Fruit fly (Drosophila melanogaster) whole organism, embryonic: ENCODE results near the gene NimB5.

ENCODE experiments used
- Abd-B ChIP-seq: fragments of 200-800 bp; sonication (Bioruptor generic); optimal IDR thresholded peaks from 2 replicates; lab custom pipeline; 2018; ENCODE audit warnings: missing biosample characterization, mild to moderate bottlenecking, missing genetic modification characterization, moderate library complexity
- Adf1 ChIP-seq: fragments of 200-800 bp; sonication (Bioruptor generic); IDR thresholded peaks from 2 replicates; pipeline ENCODE4 v1.3.6; 2022; ENCODE audit warnings: missing biosample characterization, missing genetic modification characterization
- Asciz ChIP-seq: fragments of 200-800 bp; sonication (Bioruptor generic); optimal IDR thresholded peaks from 2 replicates; lab custom pipeline; 2017; ENCODE audit warnings: missing biosample characterization, mild to moderate bottlenecking, missing genetic modification characterization, missing genetic modification reagents
- BEAF-32 ChIP-seq: fragments of 200-800 bp; sonication (Bioruptor generic); optimal IDR thresholded peaks from 3 replicates; lab custom pipeline; 2017; ENCODE audit warnings: missing biosample characterization, missing genetic modification characterization, mild to moderate bottlenecking, moderate library complexity, missing genetic modification reagents
- CG11456 ChIP-seq: fragments of 200-800 bp; sonication (Bioruptor generic); IDR thresholded peaks from 3 replicates; pipeline ENCODE4 v1.3.6; 2022; ENCODE audit warnings: missing biosample characterization, missing genetic modification characterization
- CG11504 ChIP-seq: fragments of 200-800 bp; sonication (Bioruptor generic); optimal IDR thresholded peaks from 3 replicates; lab custom pipeline; 2019; ENCODE audit warnings: missing biosample characterization, mild to moderate bottlenecking, missing genetic modification characterization, moderate library complexity
- CG11696 ChIP-seq: fragments of 200-800 bp; sonication (Bioruptor generic); IDR thresholded peaks from 2 replicates; pipeline ENCODE4 v1.3.6; 2022; ENCODE audit warnings: missing biosample characterization, missing genetic modification characterization
- CG12219 ChIP-seq: fragments of 200-800 bp; sonication (Bioruptor generic); optimal IDR thresholded peaks from 3 replicates; lab custom pipeline; 2018; ENCODE audit warnings: missing biosample characterization, mild to moderate bottlenecking, missing genetic modification characterization
- CG14050 ChIP-seq: fragments of 200-800 bp; sonication (Bioruptor generic); IDR thresholded peaks from 3 replicates; pipeline ENCODE4 v1.3.6; 2022; ENCODE audit warnings: missing biosample characterization, missing genetic modification characterization
- CG17359 ChIP-seq: fragments of 200-800 bp; sonication (Bioruptor generic); optimal IDR thresholded peaks from 3 replicates; lab custom pipeline; 2018; ENCODE audit warnings: missing biosample characterization, mild to moderate bottlenecking, missing genetic modification characterization, moderate library complexity
- CG17802 ChIP-seq: fragments of 200-800 bp; sonication (Bioruptor generic); optimal IDR thresholded peaks from 2 replicates; lab custom pipeline; 2018; ENCODE audit warnings: missing biosample characterization, mild to moderate bottlenecking, missing genetic modification characterization, moderate library complexity
- CG2889 ChIP-seq: fragments of 200-800 bp; sonication (Bioruptor generic); IDR thresholded peaks from 3 replicates; pipeline ENCODE4 v1.3.6; 2022; ENCODE audit warnings: missing biosample characterization, missing genetic modification characterization
- CG3065 ChIP-seq: fragments of 200-800 bp; sonication (Bioruptor generic); optimal IDR thresholded peaks from 2 replicates; lab custom pipeline; 2016; ENCODE audit warnings: missing biosample characterization, missing genetic modification characterization
- CG4854 ChIP-seq: fragments of 200-800 bp; sonication (Bioruptor generic); optimal IDR thresholded peaks from 2 replicates; lab custom pipeline; 2016; ENCODE audit warnings: missing biosample characterization, missing genetic modification characterization, inconsistent platforms
- CG8281 ChIP-seq: fragments of 200-800 bp; sonication (Bioruptor generic); optimal IDR thresholded peaks from 2 replicates; lab custom pipeline; 2018; ENCODE audit warnings: missing biosample characterization, mild to moderate bottlenecking, missing genetic modification characterization, moderate library complexity
- CG8478 ChIP-seq: fragments of >200 bp; optimal IDR thresholded peaks from 2 replicates; lab custom pipeline; 2018
- CG9797 ChIP-seq: fragments of 200-800 bp; sonication (Bioruptor generic); optimal IDR thresholded peaks from 3 replicates; lab custom pipeline; 2018; ENCODE audit warnings: missing biosample characterization, mild to moderate bottlenecking, missing genetic modification characterization
- CG9817 ChIP-seq: fragments of 200-800 bp; sonication (Bioruptor generic); optimal IDR thresholded peaks from 2 replicates; lab custom pipeline; 2018; ENCODE audit warnings: missing biosample characterization, mild to moderate bottlenecking, missing genetic modification characterization, moderate library complexity
- Dip3 ChIP-seq: fragments of 200-800 bp; sonication (Bioruptor generic); optimal IDR thresholded peaks from 3 replicates; lab custom pipeline; 2016; ENCODE audit warnings: missing biosample characterization, missing genetic modification characterization
- Dp ChIP-seq: fragments of 200-800 bp; sonication (Bioruptor generic); optimal IDR thresholded peaks from 2 replicates; lab custom pipeline; 2018; ENCODE audit warnings: missing biosample characterization, mild to moderate bottlenecking, missing genetic modification characterization, moderate library complexity
- Eip74EF ChIP-seq, 2 experiments: fragments of 200-800 bp in 1 of 2; fragments of >200 bp in 1 of 2; sonication (Bioruptor generic) in 1 of 2; optimal IDR thresholded peaks; 2 replicates each; lab custom pipeline; 2017 to 2019; ENCODE audit warnings: missing biosample characterization in 2 of 2, missing genetic modification characterization in 2 of 2, mild to moderate bottlenecking in 1 of 2, moderate library complexity in 1 of 2
- GATAe ChIP-seq: fragments of 200-800 bp; sonication (Bioruptor generic); conservative IDR thresholded peaks from 2 replicates; pipeline ENCODE4 v1.3.6; 2022; ENCODE audit warnings: missing biosample characterization, missing genetic modification characterization
- Gug ChIP-seq: fragments of 200-800 bp; sonication (Bioruptor generic); IDR thresholded peaks from 4 replicates; pipeline ENCODE4 v1.3.6; 2022; ENCODE audit warnings: missing biosample characterization, missing genetic modification characterization
- Hey ChIP-seq: fragments of 200-800 bp; sonication (Bioruptor generic); optimal IDR thresholded peaks from 3 replicates; lab custom pipeline; 2018; ENCODE audit warnings: missing biosample characterization, mild to moderate bottlenecking, missing genetic modification characterization
- Neu2 ChIP-seq: fragments of 200-800 bp; sonication (Bioruptor generic); optimal IDR thresholded peaks from 3 replicates; lab custom pipeline; 2016; ENCODE audit warnings: missing biosample characterization, missing genetic modification characterization, borderline replicate concordance
- NfI ChIP-seq: fragments of 200-800 bp; sonication (Bioruptor generic); optimal IDR thresholded peaks from 3 replicates; lab custom pipeline; 2018; ENCODE audit warnings: missing biosample characterization, mild to moderate bottlenecking, missing genetic modification characterization, moderate library complexity
- Poxn ChIP-seq: fragments of 200-800 bp; sonication (Bioruptor generic); IDR thresholded peaks from 2 replicates; pipeline ENCODE4 v1.3.6; 2022; ENCODE audit warnings: missing biosample characterization, missing genetic modification characterization
- Rfx ChIP-seq: fragments of 200-800 bp; sonication (Bioruptor generic); IDR thresholded peaks from 2 replicates; pipeline ENCODE4 v1.3.6; 2022; ENCODE audit warnings: missing biosample characterization, missing genetic modification characterization
- Spps ChIP-seq: fragments of 200-800 bp; sonication (Bioruptor generic); optimal IDR thresholded peaks from 2 replicates; lab custom pipeline; 2018; ENCODE audit warnings: missing biosample characterization, mild to moderate bottlenecking, missing genetic modification characterization
- Stat92E ChIP-seq, 3 experiments: fragments of >200 bp in 2 of 3; fragments of 200-800 bp in 1 of 3; sonication (Bioruptor generic) in 1 of 3; optimal IDR thresholded peaks; 2 replicates each; lab custom pipeline; 2017 to 2019; ENCODE audit warnings: missing biosample characterization in 3 of 3, missing genetic modification characterization in 3 of 3, mild to moderate bottlenecking in 1 of 3, moderate library complexity in 1 of 3
- Tbp ChIP-seq: fragments of >200 bp; optimal IDR thresholded peaks from 2 replicates; lab custom pipeline; 2018; ENCODE audit warnings: missing biosample characterization, missing genetic modification characterization
- bsh ChIP-seq, 2 experiments: fragments of 200-800 bp; sonication (Bioruptor generic); optimal IDR thresholded peaks; 2 replicates each; lab custom pipeline; 2017 to 2018; ENCODE audit warnings: mild to moderate bottlenecking in 2 of 2, missing biosample characterization in 2 of 2, missing genetic modification characterization in 2 of 2, moderate library complexity in 1 of 2
- corto ChIP-seq: fragments of 200-800 bp; sonication (Bioruptor generic); optimal IDR thresholded peaks from 2 replicates; lab custom pipeline; 2016; ENCODE audit warnings: missing biosample characterization, mild to moderate bottlenecking, missing genetic modification characterization, moderate library complexity
- exex ChIP-seq: fragments of 200-800 bp; sonication (Bioruptor generic); optimal IDR thresholded peaks from 4 replicates; lab custom pipeline; 2018; ENCODE audit warnings: missing biosample characterization, mild to moderate bottlenecking, missing genetic modification characterization, moderate library complexity
- gem ChIP-seq: fragments of 200-800 bp; sonication (Bioruptor generic); optimal IDR thresholded peaks from 2 replicates; lab custom pipeline; 2019; ENCODE audit warnings: missing biosample characterization, mild to moderate bottlenecking, missing genetic modification characterization, moderate library complexity
- ind ChIP-seq: fragments of 200-800 bp; sonication (Bioruptor generic); optimal IDR thresholded peaks from 3 replicates; lab custom pipeline; 2016; ENCODE audit warnings: missing biosample characterization, missing genetic modification characterization
- kay ChIP-seq: fragments of 200-800 bp; sonication (Bioruptor generic); optimal IDR thresholded peaks from 2 replicates; lab custom pipeline; 2016; ENCODE audit warnings: missing biosample characterization, missing genetic modification characterization
- kni ChIP-seq: fragments of 200-800 bp; sonication (Bioruptor generic); optimal IDR thresholded peaks from 3 replicates; lab custom pipeline; 2017; ENCODE audit warnings: mild to moderate bottlenecking, missing biosample characterization, missing genetic modification reagents, missing genetic modification characterization
- lola ChIP-seq, 3 experiments: fragments of >200 bp in 2 of 3; fragments of 200-800 bp in 1 of 3; sonication (Bioruptor generic) in 1 of 3; optimal IDR thresholded peaks; 2 replicates each; lab custom pipeline; 2017 to 2019; ENCODE audit warnings: missing biosample characterization in 3 of 3, missing genetic modification characterization in 3 of 3, mild to moderate bottlenecking in 1 of 3, moderate library complexity in 1 of 3
- oc ChIP-seq: fragments of 200-800 bp; sonication (Bioruptor generic); optimal IDR thresholded peaks from 2 replicates; lab custom pipeline; 2018; ENCODE audit warnings: missing biosample characterization, mild to moderate bottlenecking, missing genetic modification characterization, moderate library complexity
- pita ChIP-seq: fragments of 200-800 bp; sonication (Bioruptor generic); optimal IDR thresholded peaks from 2 replicates; lab custom pipeline; 2017; ENCODE audit warnings: missing biosample characterization, mild to moderate bottlenecking, missing genetic modification characterization
- pum ChIP-seq: fragments of 200-800 bp; sonication (Bioruptor generic); optimal IDR thresholded peaks from 2 replicates; lab custom pipeline; 2016; ENCODE audit warnings: missing biosample characterization, missing genetic modification characterization
- sd ChIP-seq: fragments of 200-800 bp; sonication (Bioruptor generic); optimal IDR thresholded peaks from 3 replicates; lab custom pipeline; 2018; ENCODE audit warnings: missing biosample characterization, mild to moderate bottlenecking, missing genetic modification characterization, moderate library complexity
- sim ChIP-seq: fragments of 200-800 bp; sonication (Bioruptor generic); IDR thresholded peaks from 2 replicates; pipeline ENCODE4 v1.3.6; 2022; ENCODE audit warnings: missing biosample characterization, missing genetic modification characterization
- sob ChIP-seq: fragments of 200-800 bp; sonication (Bioruptor generic); IDR thresholded peaks from 2 replicates; pipeline ENCODE4 v1.3.6; 2022; ENCODE audit warnings: missing biosample characterization, missing genetic modification characterization
- trem ChIP-seq: fragments of 200-800 bp; optimal IDR thresholded peaks from 3 replicates; lab custom pipeline; 2019; ENCODE audit warnings: missing biosample characterization, mild to moderate bottlenecking, missing genetic modification characterization, moderate library complexity
- vvl ChIP-seq: fragments of 200-800 bp; sonication (Bioruptor generic); IDR thresholded peaks from 2 replicates; pipeline ENCODE4 v1.3.6; 2022; ENCODE audit warnings: missing biosample characterization, missing genetic modification characterization
- wdn ChIP-seq: fragments of 200-800 bp; sonication (Bioruptor generic); IDR thresholded peaks from 2 replicates; pipeline ENCODE4 v1.3.6; 2022; ENCODE audit warnings: missing biosample characterization, missing genetic modification characterization
- z ChIP-seq: fragments of 200-800 bp; sonication (Bioruptor generic); IDR thresholded peaks from 3 replicates; pipeline ENCODE4 v1.3.6; 2022; ENCODE audit warnings: missing biosample characterization, missing genetic modification characterization

The NimB5 gene

DNA sequence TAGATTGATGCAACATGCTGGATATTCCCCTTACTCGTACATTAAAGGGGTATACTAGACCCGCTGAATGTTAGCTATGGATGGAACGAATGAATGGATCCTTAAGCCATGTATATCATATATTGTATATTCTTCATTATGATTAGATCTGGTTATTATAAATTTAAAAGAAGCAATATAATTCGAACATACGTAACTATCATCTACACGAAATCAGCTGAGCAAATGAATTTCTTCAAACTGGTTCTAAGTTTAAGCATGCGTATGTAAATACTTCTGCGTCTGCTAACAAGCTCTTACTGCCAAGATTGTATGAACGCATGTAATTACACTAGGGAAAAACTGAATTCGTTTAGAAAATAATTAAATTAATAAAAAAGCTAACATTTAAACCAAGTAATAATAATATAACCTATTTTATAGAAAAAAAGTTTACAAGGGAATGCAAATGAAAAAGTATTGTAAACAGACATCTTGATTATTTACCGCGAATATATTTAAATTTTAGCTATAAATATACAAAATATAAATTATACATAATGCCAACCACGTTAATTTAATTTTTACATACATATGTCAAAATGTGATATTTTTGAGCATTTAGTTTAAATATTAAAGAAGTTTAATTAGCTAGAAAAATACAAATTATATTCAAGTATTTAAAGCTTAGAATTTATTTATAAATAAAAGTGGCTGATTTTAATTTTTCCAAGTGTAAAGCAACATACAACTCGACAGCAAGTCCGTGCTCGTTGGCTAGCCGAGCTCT lies 51.1 kb downstream of the NimB5 start (continued):
- TF ChIP-seq Adf1 (GFP tag; lab: Robert Waterston, UW) (no peak), NfI (GFP tag; lab: Kevin White, UChicago) (peak; percentile 62), Asciz (GFP tag; lab: Kevin White, UChicago) (peak; percentile 17), pum (GFP tag; lab: Kevin White, UChicago) (peak; percentile 22), CG9797 (no peak), sob (GFP tag; lab: Robert Waterston, UW) (peak; percentile 60), Dip3 (GFP tag; lab: Kevin White, UChicago) (no peak), Tbp (no peak), CG17359 (tag; lab: Kevin White, UChicago) (peak; percentile 66), CG9817 (tag; lab: Kevin White, UChicago) (peak; percentile 10), kay (GFP tag; lab: Kevin White, UChicago) (no peak), z (GFP tag; lab: Robert Waterston, UW) (no peak), sim (GFP tag; lab: Robert Waterston, UW) (no peak), CG8281 (tag; lab: Kevin White, UChicago) (peak; percentile 34), Poxn (GFP tag; lab: Robert Waterston, UW) (no peak), Hey (no peak), Abd-B (peak; percentile 53), oc (tag; lab: Kevin White, UChicago) (peak; percentile 72), sd (tag; lab: Kevin White, UChicago) (no peak), CG12219 (GFP tag; lab: Kevin White, UChicago) (peak; percentile 7), Neu2 (GFP tag; lab: Kevin White, UChicago) (no peak), exex (tag; lab: Kevin White, UChicago) (no peak), CG14050 (GFP tag; lab: Robert Waterston, UW) (no peak), bsh (GFP tag; optimal IDR thresholded peaks at IDR 0.05; lab: Kevin White, UChicago) (peak in 1 of 2 experiments; percentile 59), CG11696 (0 out of 2 replicates have a peak, but pooled peaks have one; percentile 35), CG8478 (lab: Kevin White, UChicago) (no peak), Rfx (GFP tag; lab: Robert Waterston, UW) (peak; percentile 58), trem (tag; lab: Kevin White, UChicago) (peak; percentile 22), wdn (GFP tag; lab: Robert Waterston, UW) (no peak), gem (tag; lab: Kevin White, UChicago) (peak; percentile 89), CG11456 (GFP tag; lab: Robert Waterston, UW) (no peak), Dp (GFP tag; lab: Kevin White, UChicago) (no peak), pita (no peak), lola (GFP tag; optimal IDR thresholded peaks at IDR 0.05; lab: Kevin White, UChicago) (peak in 1 of 3 experiments; percentile 90), kni (no peak), CG17802 (peak; percentile 10), CG11504 (tag; lab: Kevin White, UChicago) (peak; percentile 81), CG4854 (peak; percentile 34), CG2889 (GFP tag; lab: Robert Waterston, UW) (no peak), corto (GFP tag; lab: Kevin White, UChicago) (no peak), Spps (tag; lab: Kevin White, UChicago) (no peak), GATAe (no peak), vvl (GFP tag; lab: Robert Waterston, UW) (peak; percentile 85), Gug (peak; percentile 45; the same call in 3 of the 4 replicates), ind (peak; percentile 39), CG3065 (GFP tag; lab: Kevin White, UChicago) (no peak), Stat92E (GFP tag; optimal IDR thresholded peaks at IDR 0.05; lab: Kevin White, UChicago) (no peak), Eip74EF (GFP tag; optimal IDR thresholded peaks at IDR 0.05; lab: Kevin White, UChicago) (peak in 1 of 2 experiments; percentile 9), BEAF-32 (GFP tag; lab: Kevin White, UChicago) (no peak)
